Worm (Caenorhabditis elegans) whole organism, dauer: ENCODE data around the gene F43B10.1.

Source experiments
- unc-62 ChIP-seq: sonication (generic microtip); optimal IDR thresholded peaks from 2 replicates; lab custom pipeline; 2017; ENCODE audit warnings: missing biosample characterization, missing genetic modification reagents, missing genetic modification characterization

F43B10.1 gene

ce11 chrX:16604096-16604495, 58.5 kb downstream of the F43B10.1 start:
- TF ChIP-seq unc-62 (GFP tag; lab: Kevin White, UChicago): no peak

- no peak for TF ChIP-seq unc-62 (GFP tag; lab: Kevin White, UChicago)
These were observed 60.2 kb downstream of the F43B10.1 start, which contains the start of gene F59C12.4 for ce11 chrX:16602457-16602856. Gene F59C12.4 (minus strand): TSS chrX:16602622.

ce11 chrX:16597791-16598190, 64.8 kb downstream of the F43B10.1 start:
- no peak for TF ChIP-seq unc-62 (GFP tag; lab: Kevin White, UChicago)

- TF ChIP-seq unc-62 (GFP tag; lab: Kevin White, UChicago): no peak
These were observed 65.7 kb downstream of the F43B10.1 start for ce11 chrX:16596972-16597371.

ce11 chrX:16595522-16596282, 66.9 kb downstream of the F43B10.1 start:
- no peak for TF ChIP-seq unc-62 (GFP tag; lab: Kevin White, UChicago)

ce11 chrX:16594931-16595330, 67.7 kb downstream of the F43B10.1 start, which contains the start of gene cdh-9:
Gene cdh-9 (plus strand): TSS chrX:16595231.
- no peak for TF ChIP-seq unc-62 (GFP tag; lab: Kevin White, UChicago)

- no peak for TF ChIP-seq unc-62 (GFP tag; lab: Kevin White, UChicago)
These were observed 71.1 kb downstream of the F43B10.1 start for ce11 chrX:16591533-16591932.

ce11 chrX:16590803-16591202, 71.8 kb downstream of the F43B10.1 start:
- TF ChIP-seq unc-62 (GFP tag; lab: Kevin White, UChicago): no peak

ce11 chrX:16590230-16590629, 72.4 kb downstream of the F43B10.1 start:
- TF ChIP-seq unc-62 (GFP tag; lab: Kevin White, UChicago): no peak

ce11 chrX:16588102-16588501, 74.5 kb downstream of the F43B10.1 start:
- no peak for TF ChIP-seq unc-62 (GFP tag; lab: Kevin White, UChicago)
